Fruit fly (Drosophila melanogaster) whole organism, embryonic: ENCODE results near the gene GramD1B.
A peak's percentile ranks its signal among the peaks of the same experiment; 100 is the strongest.

Experiments used
- Asciz ChIP-seq: fragments of 200-800 bp; sonication (Bioruptor generic); optimal IDR thresholded peaks from 2 replicates; lab custom pipeline; 2017; ENCODE audit warnings: missing biosample characterization, mild to moderate bottlenecking, missing genetic modification characterization, missing genetic modification reagents
- Bgb ChIP-seq: fragments of 200-800 bp; sonication (Bioruptor generic); IDR thresholded peaks from 2 replicates; pipeline ENCODE4 v1.3.6; 2022; ENCODE audit warnings: missing biosample characterization, missing genetic modification characterization; ENCODE audit not compliant: partially characterized antibody
- CG10431 ChIP-seq: fragments of 200-800 bp; sonication (Bioruptor generic); optimal IDR thresholded peaks from 3 replicates; lab custom pipeline; 2018; ENCODE audit warnings: missing biosample characterization, mild to moderate bottlenecking, missing genetic modification characterization
- CG11247 ChIP-seq: fragments of 200-800 bp; sonication (Bioruptor generic); IDR thresholded peaks from 2 replicates; pipeline ENCODE4 v1.3.6; 2022; ENCODE audit warnings: missing biosample characterization, missing genetic modification characterization
- CG11456 ChIP-seq: fragments of 200-800 bp; sonication (Bioruptor generic); IDR thresholded peaks from 3 replicates; pipeline ENCODE4 v1.3.6; 2022; ENCODE audit warnings: missing biosample characterization, missing genetic modification characterization
- CG11504 ChIP-seq: fragments of 200-800 bp; sonication (Bioruptor generic); optimal IDR thresholded peaks from 3 replicates; lab custom pipeline; 2019; ENCODE audit warnings: missing biosample characterization, mild to moderate bottlenecking, missing genetic modification characterization, moderate library complexity
- CG12942 ChIP-seq: fragments of 200-800 bp; sonication (Bioruptor generic); optimal IDR thresholded peaks from 3 replicates; lab custom pipeline; 2016; ENCODE audit warnings: missing biosample characterization, missing genetic modification characterization
- CG13296 ChIP-seq: fragments of 200-800 bp; sonication (Bioruptor generic); optimal IDR thresholded peaks from 3 replicates; lab custom pipeline; 2018; ENCODE audit warnings: missing biosample characterization, mild to moderate bottlenecking, missing genetic modification characterization
- CG1529 ChIP-seq: fragments of 200-800 bp; sonication (Bioruptor generic); optimal IDR thresholded peaks from 3 replicates; lab custom pipeline; 2018; ENCODE audit warnings: missing biosample characterization, missing genetic modification characterization
- CG15696 ChIP-seq: fragments of 200-800 bp; sonication (Bioruptor generic); optimal IDR thresholded peaks from 2 replicates; lab custom pipeline; 2019; ENCODE audit warnings: missing biosample characterization, mild to moderate bottlenecking, missing genetic modification characterization, moderate library complexity
- CG16813 ChIP-seq: fragments of 200-800 bp; sonication (Bioruptor generic); IDR thresholded peaks from 3 replicates; pipeline ENCODE4 v1.3.6; 2022; ENCODE audit warnings: missing biosample characterization, missing genetic modification characterization; ENCODE audit not compliant: partially characterized antibody
- CG17186 ChIP-seq: fragments of 200-800 bp; sonication (Bioruptor generic); optimal IDR thresholded peaks from 3 replicates; lab custom pipeline; 2017; ENCODE audit warnings: missing biosample characterization, missing genetic modification reagents, missing genetic modification characterization
- CG1832 ChIP-seq: fragments of 200-800 bp; sonication (Bioruptor generic); optimal IDR thresholded peaks from 2 replicates; lab custom pipeline; 2017; ENCODE audit warnings: missing biosample characterization, mild to moderate bottlenecking, missing genetic modification characterization, inconsistent platforms
- CG31388 ChIP-seq: fragments of 200-800 bp; sonication (Bioruptor generic); optimal IDR thresholded peaks from 2 replicates; lab custom pipeline; 2016; ENCODE audit warnings: missing biosample characterization, missing genetic modification characterization
- CG32772 ChIP-seq: fragments of 200-800 bp; sonication (Bioruptor generic); IDR thresholded peaks from 2 replicates; pipeline ENCODE4 v1.3.6; 2022; ENCODE audit warnings: missing biosample characterization, missing genetic modification characterization
- CG3281 ChIP-seq: fragments of 200-800 bp; sonication (Bioruptor generic); optimal IDR thresholded peaks from 3 replicates; lab custom pipeline; 2017; ENCODE audit warnings: missing biosample characterization, mild to moderate bottlenecking, missing genetic modification characterization
- CG34422 ChIP-seq: fragments of 200-800 bp; sonication (Bioruptor generic); IDR thresholded peaks from 3 replicates; pipeline ENCODE4 v1.3.6; 2022; ENCODE audit warnings: missing biosample characterization, missing genetic modification characterization
- CG4360 ChIP-seq: fragments of 200-800 bp; sonication (Bioruptor generic); IDR thresholded peaks from 2 replicates; pipeline ENCODE4 v1.3.6; 2022; ENCODE audit warnings: missing biosample characterization, missing genetic modification characterization
- CG6791 ChIP-seq: fragments of 200-800 bp; sonication (Bioruptor generic); IDR thresholded peaks from 3 replicates; pipeline ENCODE4 v1.3.6; 2022; ENCODE audit warnings: missing biosample characterization, missing genetic modification characterization; ENCODE audit not compliant: partially characterized antibody
- CG7372 ChIP-seq: fragments of 200-800 bp; sonication (Bioruptor generic); IDR thresholded peaks from 2 replicates; pipeline ENCODE4 v1.3.6; 2022; ENCODE audit warnings: missing biosample characterization, missing genetic modification characterization
- CG7556 ChIP-seq: fragments of 200-800 bp; sonication (Bioruptor generic); optimal IDR thresholded peaks from 2 replicates; lab custom pipeline; 2017; ENCODE audit warnings: missing biosample characterization, mild to moderate bottlenecking, missing genetic modification characterization
- CoRest ChIP-seq: fragments of 200-800 bp; sonication (Bioruptor generic); optimal IDR thresholded peaks from 3 replicates; lab custom pipeline; 2018; ENCODE audit warnings: missing biosample characterization, mild to moderate bottlenecking, missing genetic modification characterization, moderate library complexity
- Drgx ChIP-seq: fragments of 200-800 bp; sonication (Bioruptor generic); IDR thresholded peaks from 2 replicates; pipeline ENCODE4 v1.3.6; 2022; ENCODE audit warnings: missing biosample characterization, missing genetic modification characterization
- Ets65A ChIP-seq: fragments of 200-800 bp; sonication (Bioruptor generic); peaks from one replicate; lab custom pipeline; 2016; ENCODE audit warnings: missing biosample characterization, missing genetic modification characterization
- Fer3 ChIP-seq: fragments of 200-800 bp; sonication (Bioruptor generic); optimal IDR thresholded peaks from 2 replicates; lab custom pipeline; 2018; ENCODE audit warnings: missing biosample characterization, mild to moderate bottlenecking, missing genetic modification characterization, moderate library complexity
- GATAe ChIP-seq: fragments of 200-800 bp; sonication (Bioruptor generic); conservative IDR thresholded peaks from 2 replicates; pipeline ENCODE4 v1.3.6; 2022; ENCODE audit warnings: missing biosample characterization, missing genetic modification characterization
- HHEX ChIP-seq: fragments of 200-800 bp; sonication (Bioruptor generic); optimal IDR thresholded peaks from 3 replicates; lab custom pipeline; 2017; ENCODE audit warnings: missing biosample characterization, mild to moderate bottlenecking, missing genetic modification characterization, missing genetic modification reagents
- Hey ChIP-seq: fragments of 200-800 bp; sonication (Bioruptor generic); optimal IDR thresholded peaks from 3 replicates; lab custom pipeline; 2018; ENCODE audit warnings: missing biosample characterization, mild to moderate bottlenecking, missing genetic modification characterization
- HmgZ ChIP-seq: fragments of 200-800 bp; sonication (Bioruptor generic); optimal IDR thresholded peaks from 2 replicates; lab custom pipeline; 2018; ENCODE audit warnings: missing biosample characterization, mild to moderate bottlenecking, missing genetic modification characterization
- Nf-YA ChIP-seq: fragments of 200-800 bp; sonication (Bioruptor generic); IDR thresholded peaks from 2 replicates; pipeline ENCODE4 v1.3.6; 2022; ENCODE audit warnings: missing biosample characterization, missing genetic modification characterization
- Rfx ChIP-seq: fragments of 200-800 bp; sonication (Bioruptor generic); IDR thresholded peaks from 2 replicates; pipeline ENCODE4 v1.3.6; 2022; ENCODE audit warnings: missing biosample characterization, missing genetic modification characterization
- Rx ChIP-seq: fragments of 200-800 bp; sonication (Bioruptor generic); IDR thresholded peaks from 2 replicates; pipeline ENCODE4 v1.3.6; 2022; ENCODE audit warnings: missing biosample characterization, missing genetic modification characterization
- Stat92E ChIP-seq, 3 experiments: fragments of >200 bp in 2 of 3; fragments of 200-800 bp in 1 of 3; sonication (Bioruptor generic) in 1 of 3; optimal IDR thresholded peaks; 2 replicates each; lab custom pipeline; 2017 to 2019; ENCODE audit warnings: missing biosample characterization in 3 of 3, missing genetic modification characterization in 3 of 3, mild to moderate bottlenecking in 1 of 3, moderate library complexity in 1 of 3
- abd-A ChIP-seq: fragments of 200-800 bp; sonication (Bioruptor generic); optimal IDR thresholded peaks from 3 replicates; lab custom pipeline; 2019; ENCODE audit warnings: missing biosample characterization, mild to moderate bottlenecking, missing genetic modification characterization, moderate library complexity
- cg ChIP-seq: fragments of 200-800 bp; sonication (Bioruptor generic); optimal IDR thresholded peaks from 3 replicates; lab custom pipeline; 2019; ENCODE audit warnings: missing biosample characterization, mild to moderate bottlenecking, missing genetic modification characterization, moderate library complexity
- dm ChIP-seq: fragments of 200-800 bp; sonication (Bioruptor generic); optimal IDR thresholded peaks from 3 replicates; lab custom pipeline; 2016; ENCODE audit warnings: missing biosample characterization, missing genetic modification characterization
- dmrt99B ChIP-seq: fragments of 200-800 bp; sonication (Bioruptor generic); optimal IDR thresholded peaks from 2 replicates; lab custom pipeline; 2018; ENCODE audit warnings: missing biosample characterization, mild to moderate bottlenecking, missing genetic modification characterization, moderate library complexity
- emc ChIP-seq: fragments of 200-800 bp; sonication (Bioruptor generic); optimal IDR thresholded peaks from 2 replicates; lab custom pipeline; 2016; ENCODE audit warnings: missing biosample characterization, missing genetic modification characterization
- gsb ChIP-seq: fragments of 200-800 bp; sonication (Bioruptor generic); IDR thresholded peaks from 2 replicates; pipeline ENCODE4 v1.3.6; 2022; ENCODE audit warnings: missing biosample characterization, missing genetic modification characterization
- h ChIP-seq: fragments of >200 bp; optimal IDR thresholded peaks from 2 replicates; lab custom pipeline; 2017
- her ChIP-seq: fragments of 200-800 bp; sonication (Bioruptor generic); optimal IDR thresholded peaks from 2 replicates; lab custom pipeline; 2016; ENCODE audit warnings: missing biosample characterization, missing genetic modification characterization
- ken ChIP-seq: fragments of 200-800 bp; sonication (Bioruptor generic); IDR thresholded peaks from 3 replicates; pipeline ENCODE4 v1.3.6; 2022; ENCODE audit warnings: missing biosample characterization, missing genetic modification characterization
- nerfin-2 ChIP-seq: fragments of 200-800 bp; sonication (Bioruptor generic); IDR thresholded peaks from 2 replicates; pipeline ENCODE4 v1.3.6; 2022; ENCODE audit warnings: missing biosample characterization, missing genetic modification characterization; ENCODE audit not compliant: partially characterized antibody
- org-1 ChIP-seq: fragments of 200-800 bp; sonication (Bioruptor generic); optimal IDR thresholded peaks from 2 replicates; lab custom pipeline; 2017; ENCODE audit warnings: missing biosample characterization, missing genetic modification characterization
- pum ChIP-seq: fragments of 200-800 bp; sonication (Bioruptor generic); optimal IDR thresholded peaks from 2 replicates; lab custom pipeline; 2016; ENCODE audit warnings: missing biosample characterization, missing genetic modification characterization
- sima ChIP-seq: fragments of 200-800 bp; sonication (Bioruptor generic); optimal IDR thresholded peaks from 2 replicates; lab custom pipeline; 2016; ENCODE audit warnings: missing biosample characterization, missing genetic modification characterization
- slou ChIP-seq: fragments of 200-800 bp; sonication (Bioruptor generic); optimal IDR thresholded peaks from 3 replicates; lab custom pipeline; 2016; ENCODE audit warnings: missing biosample characterization, missing genetic modification characterization
- sqz ChIP-seq: fragments of 200-800 bp; sonication (Bioruptor generic); optimal IDR thresholded peaks from 3 replicates; lab custom pipeline; 2018; ENCODE audit warnings: missing biosample characterization, mild to moderate bottlenecking, missing genetic modification characterization
- tin ChIP-seq: fragments of 200-800 bp; sonication (Bioruptor generic); optimal IDR thresholded peaks from 3 replicates; lab custom pipeline; 2016; ENCODE audit warnings: missing biosample characterization, missing genetic modification characterization
- trh ChIP-seq: fragments of 200-800 bp; sonication (Bioruptor generic); optimal IDR thresholded peaks from 2 replicates; lab custom pipeline; 2016; ENCODE audit warnings: missing biosample characterization, missing genetic modification characterization
- tx ChIP-seq: fragments of 200-800 bp; sonication (Bioruptor generic); optimal IDR thresholded peaks from 2 replicates; lab custom pipeline; 2016; ENCODE audit warnings: missing biosample characterization, missing genetic modification characterization
- unc-4 ChIP-seq: fragments of 200-800 bp; sonication (Bioruptor generic); IDR thresholded peaks from 2 replicates; pipeline ENCODE4 v1.3.6; 2022; ENCODE audit warnings: missing biosample characterization, missing genetic modification characterization; ENCODE audit not compliant: partially characterized antibody

GramD1B gene

DNA sequence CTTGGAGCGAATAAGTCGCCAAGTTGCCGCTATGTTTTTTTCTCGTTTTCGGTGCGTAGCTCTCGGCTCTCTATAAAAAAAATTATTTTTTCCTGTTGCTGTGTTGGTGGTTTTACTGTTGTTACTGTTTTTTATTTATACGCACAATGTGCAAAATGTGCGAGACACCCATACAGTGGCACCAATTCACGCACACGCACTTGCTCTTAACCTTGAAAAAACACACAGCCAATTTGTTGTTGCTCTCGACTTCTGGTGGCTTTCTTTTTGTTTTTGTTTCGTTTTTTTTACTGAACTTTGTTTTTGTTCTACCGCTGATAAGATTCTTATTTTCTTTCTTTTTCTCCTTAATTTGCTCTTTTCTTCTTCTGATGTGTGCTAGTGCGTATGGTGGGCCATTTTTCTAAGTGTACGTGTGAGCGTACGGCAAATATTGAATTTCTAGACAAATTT is 17.0 kb downstream of the GramD1B start:
- TF ChIP-seq CG31388 (no peak), CG32772 (0 out of 2 replicates have a peak, but pooled peaks have one; percentile 9), Fer3 (tag; lab: Kevin White, UChicago) (no peak), sqz (peak; percentile 22), h (lab: Kevin White, UChicago) (no peak), CG11247 (no peak), CG12942 (GFP tag; lab: Kevin White, UChicago) (no peak), Nf-YA (no peak), tx (peak; percentile 13), Ets65A (GFP tag; lab: Kevin White, UChicago) (peak; percentile 55), trh (GFP tag; lab: Kevin White, UChicago) (no peak), Drgx (GFP tag; lab: Robert Waterston, UW) (no peak), CG13296 (no peak), CG34422 (no peak), Rx (GFP tag; lab: Robert Waterston, UW) (no peak), CG1832 (GFP tag; lab: Kevin White, UChicago) (no peak), cg (GFP tag; lab: Kevin White, UChicago) (peak; percentile 19), Rfx (GFP tag; lab: Robert Waterston, UW) (peak; percentile 71; the same call in 1 of the 2 replicates), ken (GFP tag; lab: Robert Waterston, UW) (no peak), tin (GFP tag; lab: Kevin White, UChicago) (no peak), CG10431 (no peak), unc-4 (GFP tag; lab: Robert Waterston, UW) (no peak), CG6791 (GFP tag; lab: Robert Waterston, UW) (no peak), Asciz (no peak), dmrt99B (tag; lab: Kevin White, UChicago) (no peak), abd-A (tag; lab: Kevin White, UChicago) (no peak), CG7372 (GFP tag; lab: Robert Waterston, UW) (no peak), slou (no peak), Bgb (no peak), CoRest (tag; lab: Kevin White, UChicago) (no peak), sima (no peak), her (peak; percentile 14), CG16813 (GFP tag; lab: Robert Waterston, UW) (no peak), emc (GFP tag; lab: Kevin White, UChicago) (no peak), CG3281 (GFP tag; lab: Kevin White, UChicago) (peak; percentile 10), CG1529 (GFP tag; lab: Kevin White, UChicago) (no peak), GATAe (GFP tag; lab: Robert Waterston, UW) (no peak), CG7556 (GFP tag; lab: Kevin White, UChicago) (no peak), HHEX (GFP tag; lab: Kevin White, UChicago) (peak; percentile 41), Hey (tag; lab: Kevin White, UChicago) (no peak), org-1 (GFP tag; lab: Kevin White, UChicago) (no peak), dm (no peak), CG15696 (tag; lab: Kevin White, UChicago) (no peak), pum (GFP tag; lab: Kevin White, UChicago) (peak; percentile 4), nerfin-2 (GFP tag; lab: Robert Waterston, UW) (no peak), CG11504 (tag; lab: Kevin White, UChicago) (no peak), CG4360 (no peak), CG17186 (GFP tag; lab: Kevin White, UChicago) (no peak), CG11456 (GFP tag; lab: Robert Waterston, UW) (no peak), gsb (GFP tag; lab: Robert Waterston, UW) (no peak), Stat92E (GFP tag; optimal IDR thresholded peaks at IDR 0.05; lab: Kevin White, UChicago) (no peak), HmgZ (tag; lab: Kevin White, UChicago) (no peak)
